Fruit fly (Drosophila melanogaster) whole organism, prepupa: Measurements from ENCODE around the gene Pex3.

Experiments
- Blimp-1 ChIP-seq: fragments of 200-800 bp; sonication (Bioruptor generic); optimal IDR thresholded peaks from 3 replicates; lab custom pipeline; 2017; ENCODE audit warnings: missing biosample characterization, missing genetic modification characterization, mild to moderate bottlenecking, moderate library complexity, missing genetic modification reagents
- CG10631 ChIP-seq: fragments of 200-800 bp; sonication (Bioruptor generic); optimal IDR thresholded peaks from 2 replicates; lab custom pipeline; 2016; ENCODE audit warnings: missing biosample characterization, missing genetic modification characterization
- CG11294 ChIP-seq: fragments of 200-800 bp; sonication (Bioruptor generic); IDR thresholded peaks from 2 replicates; pipeline ENCODE4 v1.3.6; 2022; ENCODE audit warnings: missing biosample characterization, missing genetic modification characterization
- CG11762 ChIP-seq: fragments of 200-800 bp; sonication (Bioruptor generic); optimal IDR thresholded peaks from 3 replicates; lab custom pipeline; 2016; ENCODE audit warnings: missing biosample characterization, missing genetic modification characterization; ENCODE audit not compliant: insufficient read depth
- CG11902 ChIP-seq: fragments of 200-800 bp; sonication (Bioruptor generic); optimal IDR thresholded peaks from 3 replicates; lab custom pipeline; 2016; ENCODE audit warnings: missing biosample characterization, missing genetic modification characterization
- CG15336 ChIP-seq: fragments of 200-800 bp; sonication (Bioruptor generic); IDR thresholded peaks from 2 replicates; pipeline ENCODE4 v1.3.6; 2022; ENCODE audit warnings: missing biosample characterization, missing genetic modification characterization
- CG1621 ChIP-seq: fragments of 200-800 bp; sonication (Bioruptor generic); optimal IDR thresholded peaks from 3 replicates; lab custom pipeline; 2018; ENCODE audit warnings: missing biosample characterization, mild to moderate bottlenecking, missing genetic modification characterization
- CG3032 ChIP-seq: fragments of 200-800 bp; optimal IDR thresholded peaks from 2 replicates; lab custom pipeline; 2019; ENCODE audit warnings: missing biosample characterization, mild to moderate bottlenecking, missing genetic modification characterization, moderate library complexity
- CG31627 ChIP-seq: fragments of 200-800 bp; sonication (Bioruptor generic); optimal IDR thresholded peaks from 3 replicates; lab custom pipeline; 2016; ENCODE audit warnings: missing biosample characterization, missing genetic modification characterization
- CG34406 ChIP-seq: fragments of 200-800 bp; sonication (Bioruptor generic); optimal IDR thresholded peaks from 3 replicates; lab custom pipeline; 2016; ENCODE audit warnings: missing biosample characterization, missing genetic modification characterization
- CG6163 ChIP-seq: fragments of 200-800 bp; sonication (Bioruptor generic); IDR thresholded peaks from 3 replicates; pipeline ENCODE4 v1.3.6; 2022; ENCODE audit warnings: missing biosample characterization, missing genetic modification characterization
- CG6276 ChIP-seq: fragments of 200-800 bp; sonication (Bioruptor generic); optimal IDR thresholded peaks from 2 replicates; lab custom pipeline; 2017; ENCODE audit warnings: missing biosample characterization, mild to moderate bottlenecking, missing genetic modification characterization
- CG6808 ChIP-seq: fragments of 200-800 bp; sonication (Bioruptor generic); optimal IDR thresholded peaks from 3 replicates; lab custom pipeline; 2017; ENCODE audit warnings: missing biosample characterization, missing genetic modification characterization, mild to moderate bottlenecking, moderate library complexity, missing genetic modification reagents
- CG6854 ChIP-seq: fragments of 200-800 bp; sonication (Bioruptor generic); optimal IDR thresholded peaks from 2 replicates; lab custom pipeline; 2017; ENCODE audit warnings: missing biosample characterization, mild to moderate bottlenecking, missing genetic modification characterization
- CG7368 ChIP-seq: fragments of 200-800 bp; sonication (Bioruptor generic); optimal IDR thresholded peaks from 3 replicates; lab custom pipeline; 2016; ENCODE audit warnings: missing biosample characterization, missing genetic modification characterization
- CG8119 ChIP-seq: fragments of 200-800 bp; sonication (Bioruptor generic); IDR thresholded peaks from 3 replicates; pipeline ENCODE4 v1.3.6; 2022; ENCODE audit warnings: missing biosample characterization, missing genetic modification characterization
- CG8319 ChIP-seq: fragments of 200-800 bp; sonication (Bioruptor generic); optimal IDR thresholded peaks from 3 replicates; lab custom pipeline; 2016; ENCODE audit warnings: missing biosample characterization, missing genetic modification characterization
- CG8632 ChIP-seq: fragments of 200-800 bp; sonication (Bioruptor generic); optimal IDR thresholded peaks from 3 replicates; lab custom pipeline; 2016; ENCODE audit warnings: missing biosample characterization, missing genetic modification characterization
- Eip78C ChIP-seq: fragments of 200-800 bp; sonication (Bioruptor generic); peaks from one replicate; lab custom pipeline; 2016; ENCODE audit warnings: missing biosample characterization, missing genetic modification characterization
- Gug ChIP-seq: fragments of 200-800 bp; sonication (Bioruptor generic); IDR thresholded peaks from 2 replicates; pipeline ENCODE4 v1.3.6; 2022; ENCODE audit warnings: missing biosample characterization, missing genetic modification characterization
- Hr39 ChIP-seq: fragments of 200-800 bp; sonication (Bioruptor generic); optimal IDR thresholded peaks from 2 replicates; lab custom pipeline; 2016; ENCODE audit warnings: missing biosample characterization, missing genetic modification characterization
- Hr4 ChIP-seq: fragments of 200-800 bp; sonication (Bioruptor generic); optimal IDR thresholded peaks from 3 replicates; lab custom pipeline; 2016; ENCODE audit warnings: missing biosample characterization, missing genetic modification characterization
- Met ChIP-seq: fragments of 200-800 bp; sonication (Bioruptor generic); optimal IDR thresholded peaks from 3 replicates; lab custom pipeline; 2016; ENCODE audit warnings: missing biosample characterization, missing genetic modification characterization
- OdsH ChIP-seq: fragments of 200-800 bp; sonication (Bioruptor generic); optimal IDR thresholded peaks from 3 replicates; lab custom pipeline; 2016; ENCODE audit warnings: missing biosample characterization, missing genetic modification characterization
- Sox102F ChIP-seq: fragments of 200-800 bp; sonication (Bioruptor generic); optimal IDR thresholded peaks from 2 replicates; lab custom pipeline; 2016; ENCODE audit warnings: missing biosample characterization, mild to moderate bottlenecking, missing genetic modification characterization
- Sox14 ChIP-seq: fragments of 200-800 bp; sonication (Bioruptor generic); optimal IDR thresholded peaks from 3 replicates; lab custom pipeline; 2016; ENCODE audit warnings: missing biosample characterization, missing genetic modification characterization
- Sox15 ChIP-seq: fragments of 200-800 bp; sonication (Bioruptor generic); optimal IDR thresholded peaks from 3 replicates; lab custom pipeline; 2016; ENCODE audit warnings: missing biosample characterization, missing genetic modification characterization
- acj6 ChIP-seq: fragments of 200-800 bp; sonication (Bioruptor generic); optimal IDR thresholded peaks from 3 replicates; lab custom pipeline; 2016; ENCODE audit warnings: missing biosample characterization, missing genetic modification characterization
- dac ChIP-seq: fragments of 200-800 bp; sonication (Bioruptor generic); optimal IDR thresholded peaks from 2 replicates; lab custom pipeline; 2017; ENCODE audit warnings: missing biosample characterization, mild to moderate bottlenecking, missing genetic modification characterization
- dsx ChIP-seq: fragments of 200-800 bp; optimal IDR thresholded peaks from 3 replicates; lab custom pipeline; 2019; ENCODE audit warnings: missing biosample characterization, mild to moderate bottlenecking, missing genetic modification characterization, moderate library complexity; ENCODE audit not compliant: poor library complexity, severe bottlenecking
- eg ChIP-seq: fragments of 200-800 bp; sonication (Bioruptor generic); IDR thresholded peaks from 3 replicates; pipeline ENCODE4 v1.3.6; 2022; ENCODE audit warnings: missing biosample characterization, missing genetic modification characterization
- esn ChIP-seq: fragments of 200-800 bp; sonication (Bioruptor generic); optimal IDR thresholded peaks from 2 replicates; lab custom pipeline; 2016; ENCODE audit warnings: missing biosample characterization, mild to moderate bottlenecking, missing genetic modification characterization, moderate library complexity
- fd85E ChIP-seq: fragments of 200-800 bp; sonication (Bioruptor generic); optimal IDR thresholded peaks from 3 replicates; lab custom pipeline; 2016; ENCODE audit warnings: missing biosample characterization, missing genetic modification characterization
- fkh ChIP-seq: fragments of 200-800 bp; sonication (Bioruptor generic); optimal IDR thresholded peaks from 3 replicates; lab custom pipeline; 2017; ENCODE audit warnings: missing biosample characterization, mild to moderate bottlenecking, missing genetic modification characterization, moderate library complexity
- lz ChIP-seq: fragments of 200-800 bp; sonication (Bioruptor generic); optimal IDR thresholded peaks from 3 replicates; lab custom pipeline; 2016; ENCODE audit warnings: missing biosample characterization, missing genetic modification characterization
- net ChIP-seq: fragments of 200-800 bp; sonication (Bioruptor generic); optimal IDR thresholded peaks from 3 replicates; lab custom pipeline; 2016; ENCODE audit warnings: missing biosample characterization, missing genetic modification characterization
- spab ChIP-seq: fragments of 200-800 bp; sonication (Bioruptor generic); optimal IDR thresholded peaks from 2 replicates; lab custom pipeline; 2017; ENCODE audit warnings: missing biosample characterization, mild to moderate bottlenecking, missing genetic modification characterization, missing genetic modification reagents
- ss ChIP-seq, 2 experiments: fragments of 200-800 bp; sonication (Bioruptor generic); optimal IDR thresholded peaks; 2 replicates in 1 of 2; 3 replicates in 1 of 2; lab custom pipeline; 2017 to 2018; ENCODE audit warnings: mild to moderate bottlenecking in 2 of 2, missing biosample characterization in 2 of 2, missing genetic modification characterization in 2 of 2, moderate library complexity in 1 of 2
- svp ChIP-seq: fragments of 200-800 bp; sonication (Bioruptor generic); peaks from one replicate; lab custom pipeline; 2016; ENCODE audit warnings: missing biosample characterization, missing genetic modification characterization

The Pex3 gene

dm6 chr3L:15104849-15105555 is 39.2 kb upstream of the Pex3 start (continued):
- peak; percentile 68 to 92 for TF ChIP-seq ss (GFP tag; optimal IDR thresholded peaks at IDR 0.05; lab: Kevin White, UChicago)
- no peak for TF ChIP-seq Blimp-1
- peak; percentile 93 for TF ChIP-seq Sox15 (GFP tag; lab: Kevin White, UChicago)
- peak; percentile 95 for TF ChIP-seq Sox102F (GFP tag; lab: Kevin White, UChicago)
- peak; percentile 96 for TF ChIP-seq CG31627 (GFP tag; lab: Kevin White, UChicago)
- TF ChIP-seq CG6163, result peak; percentile 84
- peak; percentile 95 for TF ChIP-seq OdsH
- peak; percentile 91 for TF ChIP-seq CG10631
- peak; percentile 87 for TF ChIP-seq dsx (GFP tag; lab: Kevin White, UChicago)
- TF ChIP-seq, all 60 proteins: peak for 58

DNA sequence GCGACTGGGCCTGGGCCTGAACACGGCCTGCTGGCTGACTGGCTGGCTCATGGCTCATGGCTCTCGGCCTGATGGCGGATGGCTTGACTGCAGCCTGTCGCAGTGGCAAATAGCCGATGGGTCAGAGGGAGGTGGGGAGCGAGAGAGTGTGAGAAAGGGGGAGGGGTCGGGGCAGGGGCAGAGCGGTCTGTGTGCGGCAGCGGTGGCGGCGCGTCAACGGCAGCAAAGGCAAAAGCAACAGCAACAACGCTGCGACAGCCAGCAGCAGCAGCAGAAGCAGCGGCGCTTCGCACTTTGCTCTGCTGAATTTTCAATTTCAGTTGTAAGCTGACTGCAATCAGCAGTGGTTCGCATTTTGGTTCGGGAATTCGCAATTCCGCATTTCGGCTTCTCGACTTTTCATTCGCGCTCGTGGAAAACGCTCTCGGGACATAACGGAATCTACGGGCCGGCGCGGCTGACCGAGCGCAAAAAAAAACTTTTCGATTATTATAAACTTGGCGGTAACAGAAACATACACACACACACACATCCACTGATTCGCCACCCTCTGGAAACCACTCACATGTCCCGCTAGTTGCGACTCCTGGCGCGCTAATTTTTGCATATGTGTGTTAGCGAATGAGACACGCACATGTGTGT is 38.5 kb upstream of the Pex3 start, which contains the start of gene CG45071:
TSS of gene CG45071 (plus strand) at position 317 of the 642 bp plus-strand sequence.
- no peak for TF ChIP-seq dsx (GFP tag; lab: Kevin White, UChicago)
- peak; percentile 3 for TF ChIP-seq CG6276 (GFP tag; lab: Kevin White, UChicago)
- TF ChIP-seq Blimp-1, result peak; percentile 49
- TF ChIP-seq ss (GFP tag; optimal IDR thresholded peaks at IDR 0.05; lab: Kevin White, UChicago), result peak in 1 of 2 experiments; percentile 48
- TF ChIP-seq eg (GFP tag; lab: Robert Waterston, UW), result peak; percentile 10; the same call in 1 of the 3 replicates
- TF ChIP-seq CG6854 (GFP tag; lab: Kevin White, UChicago), result peak; percentile 100
- TF ChIP-seq Gug (GFP tag; lab: Robert Waterston, UW), result 0 out of 2 replicates have a peak, but pooled peaks have one; percentile 24
- peak; percentile 54 for TF ChIP-seq Eip78C (GFP tag; lab: Kevin White, UChicago)
- TF ChIP-seq CG11762, result no peak
- TF ChIP-seq CG7368 (GFP tag; lab: Kevin White, UChicago), result no peak

DNA sequence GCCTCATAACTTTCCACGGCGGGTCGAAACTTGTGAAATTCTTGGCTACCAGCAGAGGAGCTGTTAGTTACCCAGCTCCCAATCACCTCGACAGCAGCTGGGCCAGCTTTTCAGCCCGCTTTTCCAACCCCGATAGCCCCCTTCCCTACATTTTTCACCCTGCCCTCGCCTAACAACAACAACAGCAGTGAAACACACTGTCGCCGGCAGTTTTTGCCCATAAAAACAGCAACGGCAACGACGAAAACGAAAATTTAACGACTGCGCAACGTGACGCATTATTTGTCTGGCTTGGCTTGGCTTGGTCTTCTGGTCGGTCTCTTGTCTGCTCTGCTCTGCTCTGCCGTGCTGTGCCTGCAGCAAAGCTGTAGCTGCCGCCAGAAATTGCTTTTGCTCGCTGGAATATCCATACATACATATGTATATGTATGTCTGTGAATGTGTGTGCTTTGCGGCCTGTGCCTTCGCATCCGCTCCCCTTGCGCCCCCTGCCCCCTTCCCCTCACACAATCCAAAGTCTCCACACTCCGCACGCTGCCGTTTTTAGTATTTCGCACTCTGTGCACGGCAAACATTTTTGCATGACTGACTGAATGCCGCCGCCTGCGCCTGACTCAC is 36.9 kb upstream of the Pex3 start:
- TF ChIP-seq Gug (GFP tag; lab: Robert Waterston, UW), result no peak
- TF ChIP-seq dsx (GFP tag; lab: Kevin White, UChicago), result peak; percentile 8
- TF ChIP-seq CG6854 (GFP tag; lab: Kevin White, UChicago), result peak; percentile 99
- TF ChIP-seq, all 60 proteins: peak for 2

dm6 chr3L:15107776-15108379 is 36.3 kb upstream of the Pex3 start:
- peak; percentile 82 for TF ChIP-seq CG1621 (tag; lab: Kevin White, UChicago)
- TF ChIP-seq CG8319 (GFP tag; lab: Kevin White, UChicago), result peak; percentile 91
- TF ChIP-seq acj6 (GFP tag; lab: Kevin White, UChicago), result peak; percentile 97
- peak; percentile 77 for TF ChIP-seq fd85E (GFP tag; lab: Kevin White, UChicago)
- TF ChIP-seq ss (GFP tag; optimal IDR thresholded peaks at IDR 0.05; lab: Kevin White, UChicago), result peak; percentile 95
- TF ChIP-seq spab (GFP tag; lab: Kevin White, UChicago), result peak; percentile 97
- peak; percentile 95 for TF ChIP-seq CG8632 (GFP tag; lab: Kevin White, UChicago)
- peak; percentile 87 for TF ChIP-seq Hr39
- peak; percentile 96 for TF ChIP-seq CG6808 (GFP tag; lab: Kevin White, UChicago)
- peak; percentile 96 for TF ChIP-seq lz (GFP tag; lab: Kevin White, UChicago)
- peak; percentile 94 for TF ChIP-seq CG6276 (GFP tag; lab: Kevin White, UChicago)
- no peak for TF ChIP-seq fkh (GFP tag; lab: Kevin White, UChicago)
- TF ChIP-seq CG11762, result peak; percentile 91
- peak; percentile 95 for TF ChIP-seq Hr4
- TF ChIP-seq dac (GFP tag; lab: Kevin White, UChicago), result peak; percentile 91
- peak; percentile 88 for TF ChIP-seq CG11294
- peak; percentile 96 for TF ChIP-seq CG34406
- TF ChIP-seq net (GFP tag; lab: Kevin White, UChicago), result peak; percentile 96
- TF ChIP-seq Sox14 (GFP tag; lab: Kevin White, UChicago), result peak; percentile 93
- peak; percentile 97 for TF ChIP-seq esn (GFP tag; lab: Kevin White, UChicago)
- peak; percentile 96 for TF ChIP-seq CG15336 (GFP tag; lab: Robert Waterston, UW)
- TF ChIP-seq CG11902 (GFP tag; lab: Kevin White, UChicago), result peak; percentile 94
- peak; percentile 100 for TF ChIP-seq CG6854 (GFP tag; lab: Kevin White, UChicago)
- peak; percentile 97 for TF ChIP-seq svp
- peak; percentile 94 for TF ChIP-seq Met (GFP tag; lab: Kevin White, UChicago)
- TF ChIP-seq CG31627 (GFP tag; lab: Kevin White, UChicago), result peak; percentile 91
- peak; percentile 97 for TF ChIP-seq CG8119 (GFP tag; lab: Robert Waterston, UW)
- TF ChIP-seq Sox15 (GFP tag; lab: Kevin White, UChicago), result peak; percentile 94
- TF ChIP-seq CG3032 (tag; lab: Kevin White, UChicago), result peak; percentile 96
